Worm (Caenorhabditis elegans) whole organism, early embryonic: ENCODE results near the gene T14B4.3.
A peak's percentile ranks its signal among the peaks of the same experiment; 100 is the strongest.

Source experiments
- B0310.2 ChIP-seq: sonication (generic microtip); optimal IDR thresholded peaks from 2 replicates; lab custom pipeline; 2016; ENCODE audit warnings: mild to moderate bottlenecking, missing genetic modification characterization, missing compliant biosample characterization
- F13C5.2 ChIP-seq: sonication (generic microtip); optimal IDR thresholded peaks from 2 replicates; lab custom pipeline; 2017; ENCODE audit warnings: mild to moderate bottlenecking, missing genetic modification characterization, inconsistent platforms, missing compliant biosample characterization
- aly-1 ChIP-seq: sonication (generic microtip); optimal IDR thresholded peaks from 2 replicates; lab custom pipeline; 2016; ENCODE audit warnings: missing genetic modification characterization, missing compliant biosample characterization
- ama-1 ChIP-seq: fragments of 150-350 bp; optimal IDR thresholded peaks from 2 replicates; lab custom pipeline; 2014
- ceh-13 ChIP-seq: fragments of 200-800 bp; sonication (Bioruptor generic); optimal IDR thresholded peaks from 2 replicates; lab custom pipeline; 2018; ENCODE audit warnings: mild to moderate bottlenecking, missing genetic modification characterization, missing compliant biosample characterization
- ceh-36 ChIP-seq: sonication (generic microtip); optimal IDR thresholded peaks from 2 replicates; lab custom pipeline; 2016; ENCODE audit warnings: missing genetic modification characterization, inconsistent platforms, missing compliant biosample characterization
- ets-7 ChIP-seq: sonication (generic microtip); optimal IDR thresholded peaks from 2 replicates; lab custom pipeline; 2016; ENCODE audit warnings: missing genotype, missing genetic modification characterization, missing compliant biosample characterization
- flt-1 ChIP-seq: fragments of 200-800 bp; sonication (Bioruptor generic); IDR thresholded peaks from 2 replicates; pipeline ENCODE4 v1.3.6; 2022; ENCODE audit warnings: missing genetic modification characterization, missing compliant biosample characterization
- hmbx-1 ChIP-seq: sonication (generic microtip); optimal IDR thresholded peaks from 2 replicates; lab custom pipeline; 2016; ENCODE audit warnings: mild to moderate bottlenecking, missing genetic modification characterization, missing compliant biosample characterization
- hmg-4 ChIP-seq: fragments of 200-800 bp; sonication (Bioruptor generic); optimal IDR thresholded peaks from 2 replicates; lab custom pipeline; 2018; ENCODE audit warnings: mild to moderate bottlenecking, missing genetic modification characterization, missing compliant biosample characterization
- hnd-1 ChIP-seq: sonication (generic microtip); optimal IDR thresholded peaks from 2 replicates; lab custom pipeline; 2016; ENCODE audit warnings: missing genetic modification characterization, missing compliant biosample characterization
- pes-1 ChIP-seq: fragments of 200-800 bp; sonication (Bioruptor generic); IDR thresholded peaks from 2 replicates; pipeline ENCODE4 v1.3.6; 2022; ENCODE audit warnings: missing genetic modification reagents, missing genetic modification characterization, missing compliant biosample characterization
- scrt-1 ChIP-seq: fragments of 200-800 bp; sonication (Bioruptor generic); IDR thresholded peaks from 2 replicates; pipeline ENCODE4 v1.3.6; 2022; ENCODE audit warnings: missing genetic modification characterization, missing compliant biosample characterization
- sea-1 ChIP-seq: fragments of 200-800 bp; sonication (Bioruptor generic); conservative IDR thresholded peaks from 2 replicates; pipeline ENCODE4 v1.3.6; 2022; ENCODE audit warnings: missing genetic modification characterization, missing compliant biosample characterization
- tbx-11 ChIP-seq: fragments of 200-800 bp; sonication (Bioruptor generic); IDR thresholded peaks from 2 replicates; pipeline ENCODE4 v1.3.6; 2022; ENCODE audit warnings: missing genetic modification characterization, missing compliant biosample characterization
- tbx-37 ChIP-seq: fragments of 200-800 bp; sonication (Bioruptor generic); conservative IDR thresholded peaks from 2 replicates; pipeline ENCODE4 v1.3.6; 2022; ENCODE audit warnings: missing genetic modification reagents, missing genetic modification characterization, missing compliant biosample characterization
- tra-4 ChIP-seq: sonication (generic microtip); optimal IDR thresholded peaks from 2 replicates; lab custom pipeline; 2017; ENCODE audit warnings: missing genetic modification characterization, missing compliant biosample characterization

T14B4.3 gene

ce11 chrII:6705593-6706228 lies 29.0 kb upstream of the T14B4.3 start, which contains the start of gene rpy-1:
rpy-1 (minus strand) TSS chrII:6705643.
- TF ChIP-seq tbx-11 (no peak), hmbx-1 (tag; lab: Kevin White, UChicago) (no peak), F13C5.2 (tag; lab: Kevin White, UChicago) (no peak)

ce11 chrII:6706552-6707091 lies 28.1 kb upstream of the T14B4.3 start:
- no peak for TF ChIP-seq ama-1 (lab: Kevin White, UChicago)
- TF ChIP-seq tra-4 (tag; lab: Kevin White, UChicago) = no peak
- no peak for TF ChIP-seq ceh-36 (tag; lab: Kevin White, UChicago)
- TF ChIP-seq scrt-1 (GFP tag; lab: Robert Waterston, UW) = no peak
- no peak for TF ChIP-seq flt-1 (GFP tag; lab: Robert Waterston, UW)
- no peak for TF ChIP-seq hnd-1
- no peak for TF ChIP-seq ets-7 (tag; lab: Kevin White, UChicago)
- no peak for TF ChIP-seq F13C5.2 (tag; lab: Kevin White, UChicago)
- no peak for TF ChIP-seq ceh-13 (GFP tag; lab: Kevin White, UChicago)
- TF ChIP-seq tbx-37 (GFP tag; lab: Robert Waterston, UW) = no peak
- TF ChIP-seq pes-1 (GFP tag; lab: Robert Waterston, UW) = no peak
- TF ChIP-seq B0310.2 (tag; lab: Kevin White, UChicago) = no peak
- no peak for TF ChIP-seq sea-1 (GFP tag; lab: Robert Waterston, UW)
- no peak for TF ChIP-seq hmbx-1 (tag; lab: Kevin White, UChicago)
- TF ChIP-seq hmg-4 (GFP tag; lab: Kevin White, UChicago) = no peak
- TF ChIP-seq tbx-11 = no peak
- no peak for TF ChIP-seq aly-1 (tag; lab: Kevin White, UChicago)

ce11 chrII:6707496-6708260 lies 27.1 kb upstream of the T14B4.3 start:
- TF ChIP-seq sea-1 (GFP tag; lab: Robert Waterston, UW) (no peak), B0310.2 (tag; lab: Kevin White, UChicago) (no peak), ceh-13 (GFP tag; lab: Kevin White, UChicago) (no peak), hmg-4 (GFP tag; lab: Kevin White, UChicago) (no peak), hnd-1 (no peak), hmbx-1 (tag; lab: Kevin White, UChicago) (no peak), ceh-36 (tag; lab: Kevin White, UChicago) (no peak), aly-1 (tag; lab: Kevin White, UChicago) (no peak), F13C5.2 (tag; lab: Kevin White, UChicago) (no peak), scrt-1 (GFP tag; lab: Robert Waterston, UW) (no peak), pes-1 (GFP tag; lab: Robert Waterston, UW) (no peak), tra-4 (tag; lab: Kevin White, UChicago) (no peak), tbx-11 (no peak), ama-1 (lab: Kevin White, UChicago) (no peak), flt-1 (GFP tag; lab: Robert Waterston, UW) (no peak), ets-7 (tag; lab: Kevin White, UChicago) (no peak), tbx-37 (GFP tag; lab: Robert Waterston, UW) (no peak)

DNA sequence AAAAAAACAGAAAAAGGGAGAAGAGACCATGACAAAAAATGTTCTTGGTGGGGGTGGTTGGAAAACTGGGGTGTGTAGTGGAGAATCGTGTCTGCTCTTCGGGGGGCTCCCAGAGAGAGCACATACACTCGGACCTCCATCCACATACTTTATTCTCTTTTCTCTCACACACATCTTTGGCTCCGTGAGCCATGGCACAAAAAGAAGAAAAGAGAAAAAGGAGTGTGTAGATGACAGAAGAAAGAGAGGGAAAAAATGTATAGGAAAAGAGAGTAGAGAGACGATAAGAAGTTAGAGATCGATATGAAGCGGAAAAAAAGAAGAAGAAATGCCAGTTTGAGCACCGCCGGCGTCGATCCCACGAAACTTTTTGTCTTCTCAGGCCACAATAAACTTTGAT lies 25.8 kb upstream of the T14B4.3 start:
- TF ChIP-seq sea-1 (GFP tag; lab: Robert Waterston, UW) (no peak), hmbx-1 (tag; lab: Kevin White, UChicago) (no peak), ama-1 (lab: Kevin White, UChicago) (no peak), tra-4 (tag; lab: Kevin White, UChicago) (no peak)

- no peak for TF ChIP-seq tbx-37 (GFP tag; lab: Robert Waterston, UW)
- TF ChIP-seq B0310.2 (tag; lab: Kevin White, UChicago) = no peak
Observed at ce11 chrII:6709680-6710079, 25.1 kb upstream of the T14B4.3 start.

- no peak for TF ChIP-seq tbx-11
- no peak for TF ChIP-seq ceh-13 (GFP tag; lab: Kevin White, UChicago)
- TF ChIP-seq hmg-4 (GFP tag; lab: Kevin White, UChicago) = no peak
- no peak for TF ChIP-seq B0310.2 (tag; lab: Kevin White, UChicago)
- TF ChIP-seq hnd-1 = no peak
- TF ChIP-seq hmbx-1 (tag; lab: Kevin White, UChicago) = no peak
- TF ChIP-seq pes-1 (GFP tag; lab: Robert Waterston, UW) = no peak
- TF ChIP-seq ets-7 (tag; lab: Kevin White, UChicago) = no peak
- peak; percentile 9 for TF ChIP-seq ceh-36 (tag; lab: Kevin White, UChicago)
- TF ChIP-seq tbx-37 (GFP tag; lab: Robert Waterston, UW) = no peak
- no peak for TF ChIP-seq sea-1 (GFP tag; lab: Robert Waterston, UW)
- no peak for TF ChIP-seq scrt-1 (GFP tag; lab: Robert Waterston, UW)
- TF ChIP-seq aly-1 (tag; lab: Kevin White, UChicago) = peak; percentile 4
Observed at ce11 chrII:6710596-6710995, 24.1 kb upstream of the T14B4.3 start.
